Worm (Caenorhabditis elegans) whole organism, young adult: ENCODE measurements around the gene wdr-83.

Experiments used
- B0035.1 ChIP-seq: sonication (generic microtip); optimal IDR thresholded peaks from 2 replicates; lab custom pipeline; 2016; ENCODE audit warnings: missing genetic modification characterization, mild to moderate bottlenecking, missing compliant biosample characterization, missing genotype, missing genetic modification reagents
- C17E4.6 ChIP-seq: fragments of 200-800 bp; sonication (Bioruptor generic); IDR thresholded peaks from 2 replicates; pipeline ENCODE4 v1.3.6; 2022; ENCODE audit warnings: missing genetic modification reagents, missing genetic modification characterization, missing compliant biosample characterization
- D2030.7 ChIP-seq: fragments of 200-800 bp; sonication (Bioruptor generic); IDR thresholded peaks from 2 replicates; pipeline ENCODE4 v1.3.6; 2022; ENCODE audit warnings: missing genetic modification reagents, missing genetic modification characterization, missing compliant biosample characterization
- F10E7.11 ChIP-seq: sonication (generic microtip); optimal IDR thresholded peaks from 2 replicates; lab custom pipeline; 2017; ENCODE audit warnings: mild to moderate bottlenecking, missing genetic modification characterization, moderate library complexity, missing compliant biosample characterization
- F39B2.1 ChIP-seq: fragments of 200-800 bp; sonication (Bioruptor generic); IDR thresholded peaks from 2 replicates; pipeline ENCODE4 v1.3.6; 2022; ENCODE audit warnings: missing genetic modification reagents, missing genetic modification characterization, missing compliant biosample characterization
- F49E8.2 ChIP-seq: sonication (generic microtip); optimal IDR thresholded peaks from 3 replicates; lab custom pipeline; 2017; ENCODE audit warnings: missing genetic modification characterization, mild to moderate bottlenecking, missing compliant biosample characterization, antibody characterized with exemption, moderate library complexity; ENCODE audit not compliant: insufficient read depth
- K11D2.4 ChIP-seq: fragments of 200-800 bp; sonication (Bioruptor generic); IDR thresholded peaks from 2 replicates; pipeline ENCODE4 v1.3.6; 2022; ENCODE audit warnings: missing genetic modification reagents, missing genetic modification characterization, missing compliant biosample characterization
- T26A5.8 ChIP-seq: sonication (generic microtip); optimal IDR thresholded peaks from 2 replicates; lab custom pipeline; 2016; ENCODE audit warnings: missing genetic modification characterization, missing compliant biosample characterization
- Y53F4B.3 ChIP-seq: fragments of 200-800 bp; sonication (Bioruptor generic); IDR thresholded peaks from 2 replicates; pipeline ENCODE4 v1.3.6; 2022; ENCODE audit warnings: missing genetic modification reagents, missing genetic modification characterization, missing compliant biosample characterization
- Y53G8AR.9 ChIP-seq: fragments of 200-800 bp; sonication (Bioruptor generic); conservative IDR thresholded peaks from 2 replicates; pipeline ENCODE4 v1.3.6; 2022; ENCODE audit warnings: missing genetic modification reagents, missing genetic modification characterization, missing compliant biosample characterization
- Y67H2A.10 ChIP-seq: fragments of 200-800 bp; sonication (Bioruptor generic); conservative IDR thresholded peaks from 2 replicates; pipeline ENCODE4 v1.3.6; 2022; ENCODE audit warnings: missing genetic modification reagents, missing genetic modification characterization, missing compliant biosample characterization
- Y95B8A.8 ChIP-seq: fragments of 200-800 bp; sonication (Bioruptor generic); IDR thresholded peaks from 2 replicates; pipeline ENCODE4 v1.3.6; 2022; ENCODE audit warnings: missing genetic modification reagents, missing genetic modification characterization, missing compliant biosample characterization
- akir-1 ChIP-seq: fragments of 200-800 bp; sonication (Bioruptor generic); optimal IDR thresholded peaks from 2 replicates; lab custom pipeline; 2018; ENCODE audit warnings: mild to moderate bottlenecking, missing genetic modification characterization, moderate library complexity, missing compliant biosample characterization
- aptf-3 ChIP-seq: fragments of 200-800 bp; sonication (Bioruptor generic); IDR thresholded peaks from 2 replicates; pipeline ENCODE4 v1.3.6; 2022; ENCODE audit warnings: missing genetic modification characterization, missing compliant biosample characterization
- atf-7 ChIP-seq: sonication (generic microtip); optimal IDR thresholded peaks from 2 replicates; lab custom pipeline; 2017; ENCODE audit warnings: mild to moderate bottlenecking, missing genetic modification characterization, missing compliant biosample characterization
- athp-1 ChIP-seq: sonication (generic microtip); optimal IDR thresholded peaks from 2 replicates; lab custom pipeline; 2017; ENCODE audit warnings: mild to moderate bottlenecking, missing genetic modification characterization, missing compliant biosample characterization
- attf-3 ChIP-seq: fragments of 200-800 bp; sonication (Bioruptor generic); conservative IDR thresholded peaks from 2 replicates; pipeline ENCODE4 v1.3.6; 2022; ENCODE audit warnings: missing genetic modification reagents, missing genetic modification characterization, missing compliant biosample characterization
- attf-5 ChIP-seq: fragments of 200-800 bp; sonication (Bioruptor generic); optimal IDR thresholded peaks from 2 replicates; lab custom pipeline; 2018; ENCODE audit warnings: mild to moderate bottlenecking, missing genetic modification characterization, missing compliant biosample characterization
- attf-6 ChIP-seq: fragments of 200-800 bp; sonication (Bioruptor generic); IDR thresholded peaks from 2 replicates; pipeline ENCODE4 v1.3.6; 2022; ENCODE audit warnings: missing genetic modification reagents, missing genetic modification characterization, missing compliant biosample characterization
- bed-1 ChIP-seq: fragments of 200-800 bp; sonication (Bioruptor generic); IDR thresholded peaks from 2 replicates; pipeline ENCODE4 v1.3.6; 2022; ENCODE audit warnings: missing genetic modification reagents, missing genetic modification characterization, missing compliant biosample characterization
- bed-2 ChIP-seq: fragments of 200-800 bp; sonication (Bioruptor generic); IDR thresholded peaks from 2 replicates; pipeline ENCODE4 v1.3.6; 2022; ENCODE audit warnings: missing genetic modification reagents, missing genetic modification characterization, missing compliant biosample characterization
- ccch-3 ChIP-seq: fragments of 200-800 bp; sonication (Bioruptor generic); optimal IDR thresholded peaks from 2 replicates; lab custom pipeline; 2018; ENCODE audit warnings: mild to moderate bottlenecking, missing genetic modification characterization, missing compliant biosample characterization
- ceh-100 ChIP-seq: fragments of 200-800 bp; sonication (Bioruptor generic); IDR thresholded peaks from 2 replicates; pipeline ENCODE4 v1.3.6; 2022; ENCODE audit warnings: missing genetic modification reagents, missing genetic modification characterization, missing compliant biosample characterization
- ceh-27 ChIP-seq: fragments of 200-800 bp; sonication (Bioruptor generic); optimal IDR thresholded peaks from 2 replicates; lab custom pipeline; 2018; ENCODE audit warnings: mild to moderate bottlenecking, missing genetic modification characterization, moderate library complexity, missing compliant biosample characterization
- ceh-79 ChIP-seq: sonication (generic microtip); optimal IDR thresholded peaks from 2 replicates; lab custom pipeline; 2017; ENCODE audit warnings: mild to moderate bottlenecking, missing genetic modification characterization, missing compliant biosample characterization
- efl-1 ChIP-seq: fragments of 150-350 bp; optimal IDR thresholded peaks from 2 replicates; lab custom pipeline; 2014; ENCODE audit warnings: missing biosample characterization, missing genetic modification reagents, missing genetic modification characterization
- egrh-3 ChIP-seq: fragments of 200-800 bp; sonication (Bioruptor generic); IDR thresholded peaks from 2 replicates; pipeline ENCODE4 v1.3.6; 2022; ENCODE audit warnings: missing genetic modification reagents, missing genetic modification characterization, missing compliant biosample characterization
- ekl-4 ChIP-seq: fragments of 200-800 bp; sonication (Bioruptor generic); IDR thresholded peaks from 2 replicates; pipeline ENCODE4 v1.3.6; 2022; ENCODE audit warnings: missing genetic modification reagents, missing genetic modification characterization, missing compliant biosample characterization
- hlh-26 ChIP-seq: fragments of 200-800 bp; sonication (Bioruptor generic); conservative IDR thresholded peaks from 2 replicates; pipeline ENCODE4 v1.3.6; 2022; ENCODE audit warnings: missing genetic modification reagents, missing genetic modification characterization, missing compliant biosample characterization
- let-607 ChIP-seq, 2 experiments: fragments of 200-800 bp in 1 of 2; sonication (Bioruptor generic) in 1 of 2; sonication (generic microtip) in 1 of 2; optimal IDR thresholded peaks; 2 replicates each; lab custom pipeline; 2016 to 2018; ENCODE audit warnings: mild to moderate bottlenecking in 2 of 2, missing compliant biosample characterization in 2 of 2, missing genetic modification characterization in 2 of 2, moderate library complexity in 2 of 2, missing genotype in 1 of 2
- lin-26 ChIP-seq: fragments of 200-800 bp; sonication (Bioruptor generic); IDR thresholded peaks from 2 replicates; pipeline ENCODE4 v1.3.6; 2022; ENCODE audit warnings: missing genetic modification reagents, missing genetic modification characterization, missing compliant biosample characterization
- lin-35 ChIP-seq, 3 experiments: fragments of 150-350 bp in 2 of 3; sonication (generic microtip) in 1 of 3; optimal IDR thresholded peaks; 2 replicates each; lab custom pipeline; 2014 to 2018; ENCODE audit warnings: missing biosample characterization in 3 of 3, missing genetic modification characterization in 3 of 3, missing genetic modification reagents in 3 of 3
- lir-1 ChIP-seq: fragments of 200-800 bp; sonication (Bioruptor generic); conservative IDR thresholded peaks from 2 replicates; pipeline ENCODE4 v1.3.6; 2022; ENCODE audit warnings: missing genetic modification reagents, missing genetic modification characterization, missing compliant biosample characterization
- madf-10 ChIP-seq: sonication (generic microtip); optimal IDR thresholded peaks from 2 replicates; lab custom pipeline; 2016; ENCODE audit warnings: mild to moderate bottlenecking, missing genetic modification characterization, missing compliant biosample characterization
- nhr-120 ChIP-seq: fragments of 200-800 bp; sonication (Bioruptor generic); IDR thresholded peaks from 2 replicates; pipeline ENCODE4 v1.3.6; 2022; ENCODE audit warnings: missing genetic modification characterization, missing compliant biosample characterization
- pbrm-1 ChIP-seq: fragments of 200-800 bp; sonication (Bioruptor generic); IDR thresholded peaks from 2 replicates; pipeline ENCODE4 v1.3.6; 2022; ENCODE audit warnings: missing genetic modification reagents, missing genetic modification characterization, missing compliant biosample characterization
- snpc-1.1 ChIP-seq: sonication (generic microtip); optimal IDR thresholded peaks from 2 replicates; lab custom pipeline; 2017; ENCODE audit warnings: missing genetic modification characterization, mild to moderate bottlenecking, missing compliant biosample characterization, antibody characterized with exemption, moderate library complexity, missing genotype, missing genetic modification reagents; ENCODE audit not compliant: insufficient read depth
- somi-1 ChIP-seq: fragments of 200-800 bp; sonication (Bioruptor generic); optimal IDR thresholded peaks from 2 replicates; lab custom pipeline; 2018; ENCODE audit warnings: mild to moderate bottlenecking, missing genetic modification characterization, missing compliant biosample characterization
- tbp1 ChIP-seq: fragments of 200-800 bp; sonication (Bioruptor generic); optimal IDR thresholded peaks from 2 replicates; lab custom pipeline; 2018; ENCODE audit warnings: mild to moderate bottlenecking, missing genetic modification characterization, missing compliant biosample characterization
- tbx-9 ChIP-seq: sonication (generic microtip); optimal IDR thresholded peaks from 2 replicates; lab custom pipeline; 2016; ENCODE audit warnings: borderline replicate concordance, missing genetic modification characterization, inconsistent platforms, missing compliant biosample characterization
- tlf-1 ChIP-seq: fragments of 200-800 bp; sonication (Bioruptor generic); optimal IDR thresholded peaks from 2 replicates; lab custom pipeline; 2018; ENCODE audit warnings: mild to moderate bottlenecking, missing genetic modification characterization, missing compliant biosample characterization
- zfh-2 ChIP-seq: fragments of 200-800 bp; sonication (Bioruptor generic); conservative IDR thresholded peaks from 2 replicates; pipeline ENCODE4 v1.3.6; 2022; ENCODE audit warnings: missing genetic modification reagents, missing genetic modification characterization, missing compliant biosample characterization
- zim-3 ChIP-seq: sonication (generic microtip); optimal IDR thresholded peaks from 2 replicates; lab custom pipeline; 2017; ENCODE audit warnings: mild to moderate bottlenecking, missing genetic modification characterization, moderate library complexity, missing compliant biosample characterization
- ztf-25 ChIP-seq: fragments of 200-800 bp; sonication (Bioruptor generic); IDR thresholded peaks from 2 replicates; pipeline ENCODE4 v1.3.6; 2022; ENCODE audit warnings: missing genetic modification reagents, missing genetic modification characterization, missing compliant biosample characterization
- ztf-6 ChIP-seq: fragments of 200-800 bp; sonication (Bioruptor generic); IDR thresholded peaks from 2 replicates; pipeline ENCODE4 v1.3.6; 2022; ENCODE audit warnings: missing genetic modification reagents, missing genetic modification characterization, missing compliant biosample characterization

Gene wdr-83

ce11 chrII:5033935-5034334 is 2.4 kb upstream of the wdr-83 start, which contains the start of gene F33G12.3:
F33G12.3 (minus strand) TSS chrII:5034035.
- no peak for TF ChIP-seq bed-2 (GFP tag; lab: Robert Waterston, UW)
- TF ChIP-seq lir-1 (GFP tag; lab: Robert Waterston, UW), result no peak
- TF ChIP-seq tbx-9, result no peak
- TF ChIP-seq hlh-26 (GFP tag; lab: Robert Waterston, UW), result no peak
- TF ChIP-seq ekl-4 (GFP tag; lab: Robert Waterston, UW), result no peak
- no peak for TF ChIP-seq D2030.7
- TF ChIP-seq F10E7.11 (tag; lab: Kevin White, UChicago), result no peak
- TF ChIP-seq F39B2.1 (GFP tag; lab: Robert Waterston, UW), result no peak
- TF ChIP-seq ztf-25 (GFP tag; lab: Robert Waterston, UW), result no peak

ce11 chrII:5032669-5033068 is 1.2 kb upstream of the wdr-83 start:
- peak; percentile 14 for TF ChIP-seq tlf-1 (GFP tag; lab: Kevin White, UChicago)
- no peak for TF ChIP-seq ccch-3
- peak; percentile 53 for TF ChIP-seq zim-3 (tag; lab: Kevin White, UChicago)
- peak; percentile 50; the same call in 1 of the 2 replicates for TF ChIP-seq pbrm-1
- TF ChIP-seq akir-1, result peak; percentile 48
- peak; percentile 33 for TF ChIP-seq ceh-79
- peak in 1 of 3 experiments; percentile 48 for TF ChIP-seq lin-35 (GFP tag; optimal IDR thresholded peaks at IDR 0.05; lab: Kevin White, UChicago)
- TF ChIP-seq snpc-1.1, result no peak
- TF ChIP-seq aptf-3 (GFP tag; lab: Robert Waterston, UW), result 0 out of 2 replicates have a peak, but pooled peaks have one; percentile 16
- TF ChIP-seq D2030.7, result peak; percentile 47; the same call in 1 of the 2 replicates
- TF ChIP-seq F10E7.11 (tag; lab: Kevin White, UChicago), result peak; percentile 22
- peak; percentile 53 for TF ChIP-seq atf-7 (tag; lab: Kevin White, UChicago)
- TF ChIP-seq ceh-27 (GFP tag; lab: Kevin White, UChicago), result peak; percentile 54
- TF ChIP-seq attf-6, result peak; percentile 73
- 0 out of 2 replicates have a peak, but pooled peaks have one; percentile 45 for TF ChIP-seq Y95B8A.8 (GFP tag; lab: Robert Waterston, UW)
- TF ChIP-seq T26A5.8, result peak; percentile 63
- TF ChIP-seq B0035.1, result peak; percentile 43
- TF ChIP-seq attf-3 (GFP tag; lab: Robert Waterston, UW), result peak; percentile 57; the same call in 1 of the 2 replicates
- TF ChIP-seq Y67H2A.10 (GFP tag; lab: Robert Waterston, UW), result no peak
- TF ChIP-seq attf-5 (GFP tag; lab: Kevin White, UChicago), result peak; percentile 67
- TF ChIP-seq somi-1 (GFP tag; lab: Kevin White, UChicago), result no peak
- no peak; the same call in 1 of the 2 replicates for TF ChIP-seq Y53F4B.3 (GFP tag; lab: Robert Waterston, UW)
- no peak for TF ChIP-seq F39B2.1 (GFP tag; lab: Robert Waterston, UW)
- no peak; the same call in 1 of the 2 replicates for TF ChIP-seq zfh-2 (GFP tag; lab: Robert Waterston, UW)
- peak in 1 of 2 experiments; percentile 1 for TF ChIP-seq let-607 (tag; optimal IDR thresholded peaks at IDR 0.05; lab: Kevin White, UChicago)
- TF ChIP-seq K11D2.4 (GFP tag; lab: Robert Waterston, UW), result no peak
- peak; percentile 98 for TF ChIP-seq tbp1
- TF ChIP-seq bed-1 (GFP tag; lab: Robert Waterston, UW), result no peak
- TF ChIP-seq egrh-3, result peak; percentile 39; the same call in 1 of the 2 replicates
- no peak; the same call in 1 of the 2 replicates for TF ChIP-seq Y53G8AR.9
- peak; percentile 74 for TF ChIP-seq athp-1
- TF ChIP-seq ztf-6, result 0 out of 2 replicates have a peak, but pooled peaks have one; percentile 71
- TF ChIP-seq efl-1 (GFP tag; lab: Kevin White, UChicago), result no peak
- peak; percentile 70 for TF ChIP-seq ceh-100
- TF ChIP-seq C17E4.6 (GFP tag; lab: Robert Waterston, UW), result 0 out of 2 replicates have a peak, but pooled peaks have one; percentile 13
- peak; percentile 36 for TF ChIP-seq madf-10 (tag; lab: Kevin White, UChicago)
- no peak for TF ChIP-seq F49E8.2
- TF ChIP-seq nhr-120, result 0 out of 2 replicates have a peak, but pooled peaks have one; percentile 48
- TF ChIP-seq lin-26, result peak; percentile 89
